Worm (Caenorhabditis elegans): ENCODE measurements around the gene Y45F3A.9.

DNA sequence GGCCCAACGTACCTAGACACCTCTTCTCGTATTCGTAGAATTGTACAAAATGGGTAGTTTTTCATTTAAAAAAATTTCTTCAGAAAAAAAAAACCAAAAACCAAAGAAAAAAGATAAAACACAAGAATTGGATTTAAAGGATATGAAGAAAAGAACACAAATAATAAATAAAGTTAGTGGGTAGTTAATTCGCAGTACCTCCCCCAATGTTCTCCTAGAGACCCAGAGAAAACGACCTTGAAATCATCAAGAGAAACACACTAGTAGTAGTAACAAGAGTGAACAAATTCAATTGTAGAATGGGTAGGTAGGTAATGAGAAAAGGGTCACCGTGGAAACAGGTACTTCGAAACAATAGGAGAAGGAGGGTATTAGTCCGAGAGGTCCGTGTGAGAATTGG is 17.2 kb downstream of the Y45F3A.9 start:
- TF ChIP-seq nhr-71 (tag; optimal IDR thresholded peaks at IDR 0.05) (no peak), hlh-17 (GFP tag; optimal IDR thresholded peaks at IDR 0.05; ENCODE audit: borderline replicate concordance) (no peak), blmp-1 (tag; optimal IDR thresholded peaks at IDR 0.05) (peak; percentile 10), unc-86 (tag; optimal IDR thresholded peaks at IDR 0.05) (no peak), elt-3 (tag; optimal IDR thresholded peaks at IDR 0.05) (no peak), nhr-11 (tag; optimal IDR thresholded peaks at IDR 0.05) (no peak), hpl-2 (GFP tag; optimal IDR thresholded peaks at IDR 0.05) (no peak), grh-1 (GFP tag; IDR thresholded peaks at IDR 0.05) (no peak), nhr-77 (tag; optimal IDR thresholded peaks at IDR 0.05) (no peak), Y116A8C.19 (tag; optimal IDR thresholded peaks at IDR 0.05; ENCODE audit: borderline replicate concordance) (no peak), lin-15B (tag; optimal IDR thresholded peaks at IDR 0.05) (no peak), fkh-10 (GFP tag; optimal IDR thresholded peaks at IDR 0.05) (no peak), ztf-11 (tag; optimal IDR thresholded peaks at IDR 0.05) (no peak), dpl-1 (GFP tag; optimal IDR thresholded peaks at IDR 0.05) (no peak)

Data from whole organism, L1 larva.